Fruit fly (Drosophila melanogaster) whole organism, embryonic: ENCODE results near the gene CG43052.

Experiments used
- Blimp-1 ChIP-seq: fragments of 200-800 bp; sonication (Bioruptor generic); optimal IDR thresholded peaks from 3 replicates; lab custom pipeline; 2018; ENCODE audit warnings: missing biosample characterization, missing genetic modification characterization, mild to moderate bottlenecking, moderate library complexity, missing genetic modification reagents
- BtbVII ChIP-seq: fragments of 200-800 bp; sonication (Bioruptor generic); optimal IDR thresholded peaks from 3 replicates; lab custom pipeline; 2017; ENCODE audit warnings: missing biosample characterization, mild to moderate bottlenecking, missing genetic modification characterization
- CG11504 ChIP-seq: fragments of 200-800 bp; sonication (Bioruptor generic); optimal IDR thresholded peaks from 3 replicates; lab custom pipeline; 2019; ENCODE audit warnings: missing biosample characterization, mild to moderate bottlenecking, missing genetic modification characterization, moderate library complexity
- CG11696 ChIP-seq: fragments of 200-800 bp; sonication (Bioruptor generic); IDR thresholded peaks from 2 replicates; pipeline ENCODE4 v1.3.6; 2022; ENCODE audit warnings: missing biosample characterization, missing genetic modification characterization
- CG12659 ChIP-seq: fragments of 200-800 bp; sonication (Bioruptor generic); optimal IDR thresholded peaks from 3 replicates; lab custom pipeline; 2017; ENCODE audit warnings: mild to moderate bottlenecking, missing biosample characterization, missing genetic modification reagents, missing genetic modification characterization
- CG15514 ChIP-seq: fragments of 200-800 bp; sonication (Bioruptor generic); optimal IDR thresholded peaks from 3 replicates; lab custom pipeline; 2017; ENCODE audit warnings: missing biosample characterization, missing genetic modification characterization, mild to moderate bottlenecking, moderate library complexity, missing genetic modification reagents
- CG1603 ChIP-seq: fragments of 200-800 bp; sonication (Bioruptor generic); optimal IDR thresholded peaks from 2 replicates; lab custom pipeline; 2019; ENCODE audit warnings: missing biosample characterization, mild to moderate bottlenecking, missing genetic modification characterization, moderate library complexity
- CG16815 ChIP-seq: fragments of 200-800 bp; sonication (Bioruptor generic); optimal IDR thresholded peaks from 3 replicates; lab custom pipeline; 2017; ENCODE audit warnings: missing biosample characterization, mild to moderate bottlenecking, missing genetic modification characterization
- CG17328 ChIP-seq: fragments of 200-800 bp; sonication (Bioruptor generic); IDR thresholded peaks from 2 replicates; pipeline ENCODE4 v1.3.6; 2022; ENCODE audit warnings: missing biosample characterization, missing genetic modification characterization
- CG17361 ChIP-seq: fragments of 200-800 bp; sonication (Bioruptor generic); IDR thresholded peaks from 3 replicates; pipeline ENCODE4 v1.3.6; 2022; ENCODE audit warnings: missing biosample characterization, missing genetic modification characterization
- CG18262 ChIP-seq: fragments of 200-800 bp; optimal IDR thresholded peaks from 3 replicates; lab custom pipeline; 2019; ENCODE audit warnings: missing biosample characterization, mild to moderate bottlenecking, missing genetic modification characterization, moderate library complexity
- CG18599 ChIP-seq: fragments of 200-800 bp; sonication (Bioruptor generic); optimal IDR thresholded peaks from 3 replicates; lab custom pipeline; 2017; ENCODE audit warnings: missing biosample characterization, missing genetic modification characterization, mild to moderate bottlenecking, moderate library complexity, missing genetic modification reagents
- CG2678 ChIP-seq: fragments of 200-800 bp; sonication (Bioruptor generic); optimal IDR thresholded peaks from 3 replicates; lab custom pipeline; 2019; ENCODE audit warnings: missing biosample characterization, mild to moderate bottlenecking, missing genetic modification characterization, moderate library complexity
- CG2875 ChIP-seq: fragments of 200-800 bp; sonication (Bioruptor generic); optimal IDR thresholded peaks from 2 replicates; lab custom pipeline; 2017; ENCODE audit warnings: missing biosample characterization, mild to moderate bottlenecking, missing genetic modification characterization, missing genetic modification reagents
- CG31441 ChIP-seq: fragments of 200-800 bp; sonication (Bioruptor generic); IDR thresholded peaks from 2 replicates; pipeline ENCODE4 v1.3.6; 2022; ENCODE audit warnings: missing biosample characterization, missing genetic modification characterization
- CG6254 ChIP-seq: fragments of 200-800 bp; sonication (Bioruptor generic); optimal IDR thresholded peaks from 3 replicates; lab custom pipeline; 2017; ENCODE audit warnings: mild to moderate bottlenecking, missing biosample characterization, missing genetic modification reagents, missing genetic modification characterization
- CG7786 ChIP-seq: fragments of 200-800 bp; sonication (Bioruptor generic); optimal IDR thresholded peaks from 2 replicates; lab custom pipeline; 2016; ENCODE audit warnings: missing biosample characterization, missing genetic modification characterization
- CG8089 ChIP-seq: fragments of 200-800 bp; sonication (Bioruptor generic); optimal IDR thresholded peaks from 3 replicates; lab custom pipeline; 2016; ENCODE audit warnings: missing biosample characterization, missing genetic modification characterization
- CG8281 ChIP-seq: fragments of 200-800 bp; sonication (Bioruptor generic); optimal IDR thresholded peaks from 2 replicates; lab custom pipeline; 2018; ENCODE audit warnings: missing biosample characterization, mild to moderate bottlenecking, missing genetic modification characterization, moderate library complexity
- CG8359 ChIP-seq: fragments of 200-800 bp; sonication (Bioruptor generic); optimal IDR thresholded peaks from 2 replicates; lab custom pipeline; 2017; ENCODE audit warnings: missing biosample characterization, mild to moderate bottlenecking, missing genetic modification characterization, borderline replicate concordance
- CG8944 ChIP-seq: fragments of 200-800 bp; sonication (Bioruptor generic); optimal IDR thresholded peaks from 3 replicates; lab custom pipeline; 2016; ENCODE audit warnings: missing biosample characterization, missing genetic modification characterization
- CG9437 ChIP-seq: fragments of 200-800 bp; sonication (Bioruptor generic); optimal IDR thresholded peaks from 2 replicates; lab custom pipeline; 2018; ENCODE audit warnings: missing biosample characterization, mild to moderate bottlenecking, missing genetic modification characterization
- CG9727 ChIP-seq: fragments of 200-800 bp; sonication (Bioruptor generic); optimal IDR thresholded peaks from 3 replicates; lab custom pipeline; 2017; ENCODE audit warnings: missing biosample characterization, mild to moderate bottlenecking, missing genetic modification characterization
- D ChIP-seq, 2 experiments: fragments of 200-800 bp in 1 of 2; fragments of >200 bp in 1 of 2; sonication (Bioruptor generic) in 1 of 2; optimal IDR thresholded peaks; 2 replicates in 1 of 2; 3 replicates in 1 of 2; lab custom pipeline; 2017; ENCODE audit warnings: mild to moderate bottlenecking in 1 of 2, missing biosample characterization in 1 of 2, missing genetic modification characterization in 1 of 2, missing genetic modification reagents in 1 of 2
- E2f1 ChIP-seq: fragments of 200-800 bp; sonication (Bioruptor generic); IDR thresholded peaks from 2 replicates; pipeline ENCODE4 v1.3.6; 2022; ENCODE audit warnings: missing biosample characterization, missing genetic modification characterization
- Gug ChIP-seq: fragments of 200-800 bp; sonication (Bioruptor generic); IDR thresholded peaks from 4 replicates; pipeline ENCODE4 v1.3.6; 2022; ENCODE audit warnings: missing biosample characterization, missing genetic modification characterization
- MBD-R2 ChIP-seq: fragments of 200-800 bp; sonication (Bioruptor generic); IDR thresholded peaks from 2 replicates; pipeline ENCODE4 v1.3.6; 2022; ENCODE audit warnings: missing biosample characterization, missing genetic modification characterization
- Max ChIP-seq: fragments of 200-800 bp; sonication (Bioruptor generic); optimal IDR thresholded peaks from 2 replicates; lab custom pipeline; 2016; ENCODE audit warnings: missing biosample characterization, mild to moderate bottlenecking, missing genetic modification characterization
- Oli ChIP-seq: fragments of 200-800 bp; sonication (Bioruptor generic); optimal IDR thresholded peaks from 2 replicates; lab custom pipeline; 2018; ENCODE audit warnings: missing biosample characterization, mild to moderate bottlenecking, missing genetic modification characterization, moderate library complexity
- Ptx1 ChIP-seq: fragments of 200-800 bp; sonication (Bioruptor generic); IDR thresholded peaks from 2 replicates; pipeline ENCODE4 v1.3.6; 2022; ENCODE audit warnings: missing biosample characterization, missing genetic modification characterization
- Ravus ChIP-seq: fragments of 200-800 bp; sonication (Bioruptor generic); IDR thresholded peaks from 2 replicates; pipeline ENCODE4 v1.3.6; 2022; ENCODE audit warnings: missing biosample characterization, missing genetic modification characterization
- Sox100B ChIP-seq: fragments of 200-800 bp; sonication (Bioruptor generic); optimal IDR thresholded peaks from 3 replicates; lab custom pipeline; 2018; ENCODE audit warnings: missing biosample characterization, mild to moderate bottlenecking, missing genetic modification characterization
- Ssrp ChIP-seq: fragments of 200-800 bp; sonication (Bioruptor generic); optimal IDR thresholded peaks from 2 replicates; lab custom pipeline; 2018; ENCODE audit warnings: missing biosample characterization, mild to moderate bottlenecking, missing genetic modification characterization, moderate library complexity
- Xrp1 ChIP-seq: fragments of 200-800 bp; sonication (Bioruptor generic); IDR thresholded peaks from 2 replicates; pipeline ENCODE4 v1.3.6; 2022; ENCODE audit warnings: missing biosample characterization, missing genetic modification characterization
- bcd ChIP-seq: fragments of 200-800 bp; sonication (Bioruptor generic); optimal IDR thresholded peaks from 2 replicates; lab custom pipeline; 2017; ENCODE audit warnings: missing biosample characterization, mild to moderate bottlenecking, missing genetic modification characterization
- dmrt11E ChIP-seq: fragments of 200-800 bp; sonication (Bioruptor generic); optimal IDR thresholded peaks from 3 replicates; lab custom pipeline; 2018; ENCODE audit warnings: missing biosample characterization, mild to moderate bottlenecking, missing genetic modification characterization, moderate library complexity
- fd64A ChIP-seq: fragments of 200-800 bp; sonication (Bioruptor generic); optimal IDR thresholded peaks from 3 replicates; lab custom pipeline; 2018; ENCODE audit warnings: missing biosample characterization, mild to moderate bottlenecking, missing genetic modification characterization
- gem ChIP-seq: fragments of 200-800 bp; sonication (Bioruptor generic); optimal IDR thresholded peaks from 2 replicates; lab custom pipeline; 2019; ENCODE audit warnings: missing biosample characterization, mild to moderate bottlenecking, missing genetic modification characterization, moderate library complexity
- grau ChIP-seq: fragments of 200-800 bp; optimal IDR thresholded peaks from 3 replicates; lab custom pipeline; 2019; ENCODE audit warnings: missing biosample characterization, mild to moderate bottlenecking, missing genetic modification characterization, moderate library complexity
- gro ChIP-seq: fragments of 200-800 bp; sonication (Bioruptor generic); optimal IDR thresholded peaks from 2 replicates; lab custom pipeline; 2016; ENCODE audit warnings: missing biosample characterization, missing genetic modification characterization
- ham ChIP-seq: fragments of 200-800 bp; sonication (Bioruptor generic); IDR thresholded peaks from 2 replicates; pipeline ENCODE4 v1.3.6; 2022; ENCODE audit warnings: missing biosample characterization, missing genetic modification characterization
- hkb ChIP-seq, 2 experiments: fragments of 200-800 bp in 1 of 2; fragments of >200 bp in 1 of 2; sonication (Bioruptor generic) in 1 of 2; IDR thresholded peaks in 1 of 2; optimal IDR thresholded peaks in 1 of 2; 2 replicates each; pipeline versions ENCODE4 v1.3.6 to Lab custom; 2017 to 2022; ENCODE audit warnings: missing biosample characterization in 1 of 2, missing genetic modification characterization in 1 of 2
- jigr1 ChIP-seq: fragments of 200-800 bp; sonication (Bioruptor generic); IDR thresholded peaks from 3 replicates; pipeline ENCODE4 v1.3.6; 2022; ENCODE audit warnings: missing biosample characterization, missing genetic modification characterization
- nau ChIP-seq: fragments of 200-800 bp; sonication (Bioruptor generic); optimal IDR thresholded peaks from 3 replicates; lab custom pipeline; 2017; ENCODE audit warnings: missing biosample characterization, mild to moderate bottlenecking, missing genetic modification characterization, missing genetic modification reagents
- nerfin-1 ChIP-seq: fragments of 200-800 bp; sonication (Bioruptor generic); optimal IDR thresholded peaks from 3 replicates; lab custom pipeline; 2019; ENCODE audit warnings: missing biosample characterization, mild to moderate bottlenecking, missing genetic modification characterization, moderate library complexity
- onecut ChIP-seq: fragments of 200-800 bp; sonication (Bioruptor generic); IDR thresholded peaks from 2 replicates; pipeline ENCODE4 v1.3.6; 2022; ENCODE audit warnings: missing biosample characterization, missing genetic modification characterization
- pros ChIP-seq: fragments of 200-800 bp; sonication (Bioruptor generic); optimal IDR thresholded peaks from 3 replicates; lab custom pipeline; 2019; ENCODE audit warnings: missing biosample characterization, mild to moderate bottlenecking, missing genetic modification characterization, moderate library complexity
- pzg ChIP-seq: fragments of 200-800 bp; sonication (Bioruptor generic); optimal IDR thresholded peaks from 3 replicates; lab custom pipeline; 2018; ENCODE audit warnings: missing biosample characterization, mild to moderate bottlenecking, missing genetic modification characterization, moderate library complexity

CG43052 gene

DNA sequence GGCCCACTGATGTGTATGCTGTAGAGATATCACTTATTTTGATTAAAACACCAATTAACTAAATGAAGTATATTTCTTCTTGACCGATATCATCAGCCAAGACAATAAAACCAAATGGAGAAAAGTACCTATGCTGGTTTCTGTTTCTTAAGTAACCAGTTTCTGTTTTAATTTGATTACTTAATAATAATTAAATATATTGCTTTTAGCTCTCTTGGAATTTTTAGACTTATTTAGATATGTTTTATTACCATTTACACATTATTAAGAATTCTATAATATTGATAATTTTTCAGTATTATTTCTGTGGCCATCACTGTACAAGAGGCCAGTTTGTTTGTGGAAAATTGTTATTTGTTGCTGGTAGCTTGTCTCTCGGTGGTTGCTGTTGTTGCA, 15.4 kb downstream of the CG43052 start (continued):
- TF ChIP-seq bcd (GFP tag; lab: Kevin White, UChicago) (peak; percentile 29), Xrp1 (GFP tag; lab: Robert Waterston, UW) (peak; percentile 47; the same call in 1 of the 2 replicates), CG11504 (tag; lab: Kevin White, UChicago) (peak; percentile 50), pzg (no peak), ham (no peak), MBD-R2 (GFP tag; lab: Robert Waterston, UW) (no peak), CG7786 (GFP tag; lab: Kevin White, UChicago) (no peak), CG18262 (peak; percentile 85), CG8944 (GFP tag; lab: Kevin White, UChicago) (no peak), onecut (GFP tag; lab: Robert Waterston, UW) (0 out of 2 replicates have a peak, but pooled peaks have one; percentile 19), Ssrp (tag; lab: Kevin White, UChicago) (peak; percentile 29), nerfin-1 (peak; percentile 42), hkb (optimal IDR thresholded peaks at IDR 0.05; lab: Kevin White, UChicago) (no peak), hkb (GFP tag; IDR thresholded peaks at IDR 0.05; lab: Robert Waterston, UW) (peak; percentile 63), CG17328 (GFP tag; lab: Robert Waterston, UW) (peak; percentile 10; the same call in 1 of the 2 replicates), dmrt11E (tag; lab: Kevin White, UChicago) (peak; percentile 28), pros (GFP tag; lab: Kevin White, UChicago) (no peak), CG2875 (peak; percentile 17), CG18599 (GFP tag; lab: Kevin White, UChicago) (peak; percentile 51), CG11696 (GFP tag; lab: Robert Waterston, UW) (peak; percentile 68; the same call in 1 of the 2 replicates), D (optimal IDR thresholded peaks at IDR 0.05; lab: Kevin White, UChicago) (no peak), D (GFP tag; optimal IDR thresholded peaks at IDR 0.05; lab: Kevin White, UChicago) (peak; percentile 67), Oli (tag; lab: Kevin White, UChicago) (peak; percentile 37), CG31441 (GFP tag; lab: Robert Waterston, UW) (peak; percentile 81), grau (tag; lab: Kevin White, UChicago) (peak; percentile 23), Max (peak; percentile 31), gro (no peak), CG2678 (tag; lab: Kevin White, UChicago) (peak; percentile 77), gem (tag; lab: Kevin White, UChicago) (peak; percentile 37), CG17361 (GFP tag; lab: Robert Waterston, UW) (peak; percentile 88), fd64A (no peak), CG9727 (GFP tag; lab: Kevin White, UChicago) (peak; percentile 80), jigr1 (GFP tag; lab: Robert Waterston, UW) (0 out of 3 replicates have a peak, but pooled peaks have one; percentile 29), Gug (no peak), CG8359 (GFP tag; lab: Kevin White, UChicago) (peak; percentile 2), CG15514 (GFP tag; lab: Kevin White, UChicago) (no peak), CG1603 (tag; lab: Kevin White, UChicago) (peak; percentile 20), Sox100B (peak; percentile 82), CG8281 (no peak), CG6254 (GFP tag; lab: Kevin White, UChicago) (peak; percentile 55), Ptx1 (GFP tag; lab: Robert Waterston, UW) (peak; percentile 34; the same call in 1 of the 2 replicates), CG8089 (GFP tag; lab: Kevin White, UChicago) (no peak), CG16815 (GFP tag; lab: Kevin White, UChicago) (peak; percentile 12), CG9437 (GFP tag; lab: Kevin White, UChicago) (peak; percentile 43), BtbVII (GFP tag; lab: Kevin White, UChicago) (peak; percentile 56), Ravus (GFP tag; lab: Robert Waterston, UW) (no peak), Blimp-1 (peak; percentile 65), E2f1 (GFP tag; lab: Robert Waterston, UW) (0 out of 2 replicates have a peak, but pooled peaks have one; percentile 36), nau (GFP tag; lab: Kevin White, UChicago) (peak; percentile 44), CG12659 (peak; percentile 13)
